Worm (Caenorhabditis elegans): ENCODE results near the gene srg-4.

DNA sequence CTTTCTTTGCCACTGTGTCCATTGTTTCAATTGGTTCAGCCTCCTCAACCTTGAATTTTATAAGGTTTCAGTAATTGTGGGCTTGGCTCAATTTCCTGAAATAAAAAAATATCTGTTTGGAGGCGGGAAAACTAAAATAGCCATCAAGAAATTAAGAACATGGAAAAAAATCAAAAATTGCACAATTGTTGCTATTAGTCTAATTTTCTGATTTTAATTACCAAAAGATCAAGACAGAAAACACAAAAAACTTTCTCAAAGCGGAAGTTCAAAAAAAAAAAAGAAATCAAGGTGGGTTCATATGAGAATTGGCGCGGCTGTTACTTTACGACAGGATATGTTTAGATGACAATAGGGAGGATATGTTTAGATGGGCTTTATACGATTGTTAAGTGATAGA, 31.0 kb downstream of the srg-4 start, which contains the start of gene esyt-2:
- TF ChIP-seq tbx-2 (tag; optimal IDR thresholded peaks at IDR 0.05) (no peak), rnt-1 (tag; optimal IDR thresholded peaks at IDR 0.05) (no peak), ama-1 (optimal IDR thresholded peaks at IDR 0.05) (no peak), sox-4 (tag; optimal IDR thresholded peaks at IDR 0.05) (no peak), nhr-11 (tag; optimal IDR thresholded peaks at IDR 0.05) (no peak)

Measured in whole organism, late embryonic.